Worm (Caenorhabditis elegans) whole organism, early embryonic: ENCODE data around the gene nol-9.
"Not testable (repeated sequence)": the region's sequence is repeated elsewhere in the genome, so short reads cannot be mapped to it uniquely, and the experiment has no call there.

Experiments
- aly-1 ChIP-seq: sonication (generic microtip); optimal IDR thresholded peaks from 2 replicates; lab custom pipeline; 2016; ENCODE audit warnings: missing genetic modification characterization, missing compliant biosample characterization
- ama-1 ChIP-seq: fragments of 150-350 bp; optimal IDR thresholded peaks from 2 replicates; lab custom pipeline; 2014
- ceh-36 ChIP-seq: sonication (generic microtip); optimal IDR thresholded peaks from 2 replicates; lab custom pipeline; 2016; ENCODE audit warnings: missing genetic modification characterization, inconsistent platforms, missing compliant biosample characterization
- ets-7 ChIP-seq: sonication (generic microtip); optimal IDR thresholded peaks from 2 replicates; lab custom pipeline; 2016; ENCODE audit warnings: missing genotype, missing genetic modification characterization, missing compliant biosample characterization
- flt-1 ChIP-seq: fragments of 200-800 bp; sonication (Bioruptor generic); IDR thresholded peaks from 2 replicates; pipeline ENCODE4 v1.3.6; 2022; ENCODE audit warnings: missing genetic modification characterization, missing compliant biosample characterization
- hmbx-1 ChIP-seq: sonication (generic microtip); optimal IDR thresholded peaks from 2 replicates; lab custom pipeline; 2016; ENCODE audit warnings: mild to moderate bottlenecking, missing genetic modification characterization, missing compliant biosample characterization
- hmg-4 ChIP-seq: fragments of 200-800 bp; sonication (Bioruptor generic); optimal IDR thresholded peaks from 2 replicates; lab custom pipeline; 2018; ENCODE audit warnings: mild to moderate bottlenecking, missing genetic modification characterization, missing compliant biosample characterization
- pes-1 ChIP-seq: fragments of 200-800 bp; sonication (Bioruptor generic); IDR thresholded peaks from 2 replicates; pipeline ENCODE4 v1.3.6; 2022; ENCODE audit warnings: missing genetic modification reagents, missing genetic modification characterization, missing compliant biosample characterization
- scrt-1 ChIP-seq: fragments of 200-800 bp; sonication (Bioruptor generic); IDR thresholded peaks from 2 replicates; pipeline ENCODE4 v1.3.6; 2022; ENCODE audit warnings: missing genetic modification characterization, missing compliant biosample characterization
- sea-1 ChIP-seq: fragments of 200-800 bp; sonication (Bioruptor generic); conservative IDR thresholded peaks from 2 replicates; pipeline ENCODE4 v1.3.6; 2022; ENCODE audit warnings: missing genetic modification characterization, missing compliant biosample characterization
- tbx-11 ChIP-seq: fragments of 200-800 bp; sonication (Bioruptor generic); IDR thresholded peaks from 2 replicates; pipeline ENCODE4 v1.3.6; 2022; ENCODE audit warnings: missing genetic modification characterization, missing compliant biosample characterization
- tbx-37 ChIP-seq: fragments of 200-800 bp; sonication (Bioruptor generic); conservative IDR thresholded peaks from 2 replicates; pipeline ENCODE4 v1.3.6; 2022; ENCODE audit warnings: missing genetic modification reagents, missing genetic modification characterization, missing compliant biosample characterization
- tra-4 ChIP-seq: sonication (generic microtip); optimal IDR thresholded peaks from 2 replicates; lab custom pipeline; 2017; ENCODE audit warnings: missing genetic modification characterization, missing compliant biosample characterization

DNA sequence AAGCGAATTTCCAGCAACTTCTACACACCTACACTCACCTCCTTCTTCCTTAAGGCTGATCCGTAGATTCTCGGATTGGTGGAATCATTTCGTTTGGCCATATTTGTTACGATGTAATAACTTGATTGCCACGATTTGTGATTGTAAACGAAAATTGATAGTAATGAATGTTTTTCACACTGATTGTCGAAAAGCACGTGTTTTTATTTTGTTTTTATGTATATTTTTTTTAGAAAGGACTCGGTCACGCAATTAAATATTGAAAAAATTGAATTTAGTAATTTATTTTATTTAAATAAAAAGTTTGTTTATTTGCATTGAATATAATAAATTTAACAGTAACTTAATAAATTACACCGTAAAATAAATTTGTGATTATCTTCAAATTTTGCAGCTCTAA, 11.6 kb downstream of the nol-9 start, which contains the start of gene K09B11.5:
- not testable (repeated sequence) for TF ChIP-seq tbx-11 (GFP tag; lab: Robert Waterston, UW); sea-1 (GFP tag; lab: Robert Waterston, UW); pes-1; tbx-37 (GFP tag; lab: Robert Waterston, UW); flt-1; aly-1; ama-1; scrt-1; ets-7 (tag; lab: Kevin White, UChicago); ceh-36 (tag; lab: Kevin White, UChicago); tra-4 (tag; lab: Kevin White, UChicago); hmbx-1 (tag; lab: Kevin White, UChicago); hmg-4 (GFP tag; lab: Kevin White, UChicago)
